Worm (Caenorhabditis elegans) whole organism, late embryonic: ENCODE data around the gene vha-1.

Experiments used
- F13H6.1 ChIP-seq: sonication (generic microtip); optimal IDR thresholded peaks from 2 replicates; lab custom pipeline; 2016; ENCODE audit warnings: missing genetic modification characterization, missing compliant biosample characterization
- ama-1 ChIP-seq: fragments of 150-350 bp; optimal IDR thresholded peaks from 2 replicates; lab custom pipeline; 2014
- dmd-4 ChIP-seq: sonication (generic microtip); optimal IDR thresholded peaks from 2 replicates; lab custom pipeline; 2016; ENCODE audit warnings: borderline replicate concordance, missing genetic modification characterization, missing compliant biosample characterization
- elt-2 ChIP-seq: sonication (generic microtip); optimal IDR thresholded peaks from 2 replicates; lab custom pipeline; 2016; ENCODE audit warnings: missing genetic modification reagents, missing genetic modification characterization, missing compliant biosample characterization
- elt-4 ChIP-seq: sonication (generic microtip); optimal IDR thresholded peaks from 2 replicates; lab custom pipeline; 2016; ENCODE audit warnings: missing genetic modification characterization, missing compliant biosample characterization
- ets-4 ChIP-seq: sonication (generic microtip); optimal IDR thresholded peaks from 2 replicates; lab custom pipeline; 2016; ENCODE audit warnings: missing genetic modification characterization, missing compliant biosample characterization
- eyg-1 ChIP-seq: sonication (generic microtip); optimal IDR thresholded peaks from 2 replicates; lab custom pipeline; 2016; ENCODE audit warnings: missing genotype, missing genetic modification characterization, missing compliant biosample characterization
- fkh-6 ChIP-seq: sonication (generic microtip); optimal IDR thresholded peaks from 2 replicates; lab custom pipeline; 2016; ENCODE audit warnings: missing genetic modification characterization, missing compliant biosample characterization
- hlh-30 ChIP-seq: sonication (generic microtip); optimal IDR thresholded peaks from 2 replicates; lab custom pipeline; 2017; ENCODE audit warnings: antibody characterized with exemption, missing genetic modification characterization, missing compliant biosample characterization; ENCODE audit not compliant: insufficient read depth
- lin-11 ChIP-seq: fragments of 200-800 bp; sonication (Bioruptor generic); optimal IDR thresholded peaks from 2 replicates; lab custom pipeline; 2018; ENCODE audit warnings: mild to moderate bottlenecking, missing genetic modification characterization, missing compliant biosample characterization
- pqm-1 ChIP-seq: sonication (generic microtip); optimal IDR thresholded peaks from 2 replicates; lab custom pipeline; 2016; ENCODE audit warnings: missing genetic modification characterization, missing compliant biosample characterization
- syd-9 ChIP-seq: sonication (generic microtip); optimal IDR thresholded peaks from 2 replicates; lab custom pipeline; 2016; ENCODE audit warnings: mild to moderate bottlenecking, missing genetic modification characterization, moderate library complexity, missing compliant biosample characterization
- tbx-2 ChIP-seq: sonication (generic microtip); optimal IDR thresholded peaks from 2 replicates; lab custom pipeline; 2016; ENCODE audit warnings: missing genetic modification characterization, missing compliant biosample characterization
- unc-55 ChIP-seq: sonication (generic microtip); optimal IDR thresholded peaks from 2 replicates; lab custom pipeline; 2017; ENCODE audit warnings: missing biosample characterization, missing genetic modification reagents, missing genetic modification characterization

ce11 chrIII:9731313-9731912 is 49.6 kb upstream of the vha-1 start:
- TF ChIP-seq elt-4 (no peak), pqm-1 (tag; lab: Kevin White, UChicago) (no peak), eyg-1 (no peak), hlh-30 (tag; lab: Kevin White, UChicago) (no peak), dmd-4 (tag; lab: Kevin White, UChicago) (no peak), syd-9 (tag; lab: Kevin White, UChicago) (no peak), elt-2 (tag; lab: Kevin White, UChicago) (no peak), ama-1 (no peak), unc-55 (peak; percentile 27), lin-11 (tag; lab: Kevin White, UChicago) (no peak), ets-4 (tag; lab: Kevin White, UChicago) (no peak), fkh-6 (tag; lab: Kevin White, UChicago) (no peak), F13H6.1 (no peak), tbx-2 (tag; lab: Kevin White, UChicago) (no peak)
